Fruit fly (Drosophila melanogaster) whole organism, embryonic: Measurements from ENCODE around the gene CG9717.

Experiments
- Adf1 ChIP-seq: fragments of 200-800 bp; sonication (Bioruptor generic); IDR thresholded peaks from 2 replicates; pipeline ENCODE4 v1.3.6; 2022; ENCODE audit warnings: missing biosample characterization, missing genetic modification characterization
- Atf6 ChIP-seq: fragments of 200-800 bp; sonication (Bioruptor generic); IDR thresholded peaks from 2 replicates; pipeline ENCODE4 v1.3.6; 2022; ENCODE audit warnings: missing biosample characterization, missing genetic modification characterization
- Blimp-1 ChIP-seq: fragments of 200-800 bp; sonication (Bioruptor generic); optimal IDR thresholded peaks from 3 replicates; lab custom pipeline; 2018; ENCODE audit warnings: missing biosample characterization, missing genetic modification characterization, mild to moderate bottlenecking, moderate library complexity, missing genetic modification reagents
- Bteb2 ChIP-seq: fragments of 200-800 bp; sonication (Bioruptor generic); optimal IDR thresholded peaks from 2 replicates; lab custom pipeline; 2016; ENCODE audit warnings: missing biosample characterization, missing genetic modification characterization
- CG10959 ChIP-seq: fragments of 200-800 bp; sonication (Bioruptor generic); IDR thresholded peaks from 2 replicates; pipeline ENCODE4 v1.3.6; 2022; ENCODE audit warnings: missing biosample characterization, missing genetic modification characterization
- CG12155 ChIP-seq: fragments of 200-800 bp; sonication (Bioruptor generic); optimal IDR thresholded peaks from 3 replicates; lab custom pipeline; 2016; ENCODE audit warnings: missing biosample characterization, missing genetic modification characterization
- CG13775 ChIP-seq: fragments of 200-800 bp; sonication (Bioruptor generic); optimal IDR thresholded peaks from 3 replicates; lab custom pipeline; 2017; ENCODE audit warnings: missing biosample characterization, mild to moderate bottlenecking, missing genetic modification characterization
- CG1603 ChIP-seq: fragments of 200-800 bp; sonication (Bioruptor generic); optimal IDR thresholded peaks from 2 replicates; lab custom pipeline; 2019; ENCODE audit warnings: missing biosample characterization, mild to moderate bottlenecking, missing genetic modification characterization, moderate library complexity
- CG3065 ChIP-seq: fragments of 200-800 bp; sonication (Bioruptor generic); optimal IDR thresholded peaks from 2 replicates; lab custom pipeline; 2016; ENCODE audit warnings: missing biosample characterization, missing genetic modification characterization
- CG33213 ChIP-seq: fragments of 200-800 bp; sonication (Bioruptor generic); optimal IDR thresholded peaks from 3 replicates; lab custom pipeline; 2016; ENCODE audit warnings: missing biosample characterization, missing genetic modification characterization
- CG3726 ChIP-seq: fragments of 200-800 bp; sonication (Bioruptor generic); IDR thresholded peaks from 3 replicates; pipeline ENCODE4, ENCODE4 v1.3.6; 2022; ENCODE audit warnings: missing biosample characterization, missing genetic modification characterization
- CG4282 ChIP-seq: fragments of 200-800 bp; sonication (Bioruptor generic); optimal IDR thresholded peaks from 2 replicates; lab custom pipeline; 2016; ENCODE audit warnings: missing biosample characterization, missing genetic modification characterization
- CG4617 ChIP-seq: fragments of 200-800 bp; sonication (Bioruptor generic); optimal IDR thresholded peaks from 3 replicates; lab custom pipeline; 2016; ENCODE audit warnings: missing biosample characterization, missing genetic modification characterization, borderline replicate concordance
- CG7745 ChIP-seq: fragments of 200-800 bp; sonication (Bioruptor generic); optimal IDR thresholded peaks from 2 replicates; lab custom pipeline; 2018; ENCODE audit warnings: missing biosample characterization, mild to moderate bottlenecking, missing genetic modification characterization, moderate library complexity
- CG8359 ChIP-seq: fragments of 200-800 bp; sonication (Bioruptor generic); optimal IDR thresholded peaks from 2 replicates; lab custom pipeline; 2017; ENCODE audit warnings: missing biosample characterization, mild to moderate bottlenecking, missing genetic modification characterization, borderline replicate concordance
- CG8944 ChIP-seq: fragments of 200-800 bp; sonication (Bioruptor generic); optimal IDR thresholded peaks from 3 replicates; lab custom pipeline; 2016; ENCODE audit warnings: missing biosample characterization, missing genetic modification characterization
- CoRest ChIP-seq: fragments of 200-800 bp; sonication (Bioruptor generic); optimal IDR thresholded peaks from 3 replicates; lab custom pipeline; 2018; ENCODE audit warnings: missing biosample characterization, mild to moderate bottlenecking, missing genetic modification characterization, moderate library complexity
- Dip2 ChIP-seq: fragments of 200-800 bp; sonication (Bioruptor generic); IDR thresholded peaks from 2 replicates; pipeline ENCODE4 v1.3.6; 2022; ENCODE audit warnings: missing biosample characterization, missing genetic modification characterization
- Drgx ChIP-seq: fragments of 200-800 bp; sonication (Bioruptor generic); IDR thresholded peaks from 2 replicates; pipeline ENCODE4 v1.3.6; 2022; ENCODE audit warnings: missing biosample characterization, missing genetic modification characterization
- Fer2 ChIP-seq: fragments of 200-800 bp; sonication (Bioruptor generic); optimal IDR thresholded peaks from 2 replicates; lab custom pipeline; 2018; ENCODE audit warnings: missing biosample characterization, mild to moderate bottlenecking, missing genetic modification characterization, moderate library complexity
- Jarid2 ChIP-seq: fragments of 200-800 bp; sonication (Bioruptor generic); optimal IDR thresholded peaks from 3 replicates; lab custom pipeline; 2017; ENCODE audit warnings: mild to moderate bottlenecking, missing biosample characterization, missing genetic modification reagents, missing genetic modification characterization
- Med ChIP-seq: fragments of 200-800 bp; sonication (Bioruptor generic); peaks from one replicate; lab custom pipeline; 2016; ENCODE audit warnings: missing biosample characterization, missing genetic modification characterization, mild to moderate bottlenecking, inconsistent platforms, moderate library complexity
- Neu2 ChIP-seq: fragments of 200-800 bp; sonication (Bioruptor generic); optimal IDR thresholded peaks from 3 replicates; lab custom pipeline; 2016; ENCODE audit warnings: missing biosample characterization, missing genetic modification characterization, borderline replicate concordance
- Nf-YB ChIP-seq: fragments of 200-800 bp; sonication (Bioruptor generic); optimal IDR thresholded peaks from 3 replicates; lab custom pipeline; 2019; ENCODE audit warnings: missing biosample characterization, mild to moderate bottlenecking, missing genetic modification characterization, moderate library complexity
- Pdp1 ChIP-seq, 2 experiments: fragments of 200-800 bp; sonication (Bioruptor generic); optimal IDR thresholded peaks; 3 replicates each; lab custom pipeline; 2016; ENCODE audit warnings: missing biosample characterization in 2 of 2, missing genetic modification characterization in 2 of 2, mild to moderate bottlenecking in 1 of 2, moderate library complexity in 1 of 2
- ara ChIP-seq: fragments of 200-800 bp; sonication (Bioruptor generic); IDR thresholded peaks from 2 replicates; pipeline ENCODE4 v1.3.6; 2022; ENCODE audit warnings: missing biosample characterization, missing genetic modification characterization
- bsh ChIP-seq, 2 experiments: fragments of 200-800 bp; sonication (Bioruptor generic); optimal IDR thresholded peaks; 2 replicates each; lab custom pipeline; 2017 to 2018; ENCODE audit warnings: mild to moderate bottlenecking in 2 of 2, missing biosample characterization in 2 of 2, missing genetic modification characterization in 2 of 2, moderate library complexity in 1 of 2
- crc ChIP-seq: fragments of 200-800 bp; sonication (Bioruptor generic); optimal IDR thresholded peaks from 2 replicates; lab custom pipeline; 2016; ENCODE audit warnings: missing biosample characterization, missing genetic modification characterization
- fd64A ChIP-seq: fragments of 200-800 bp; sonication (Bioruptor generic); optimal IDR thresholded peaks from 3 replicates; lab custom pipeline; 2018; ENCODE audit warnings: missing biosample characterization, mild to moderate bottlenecking, missing genetic modification characterization
- grau ChIP-seq: fragments of 200-800 bp; optimal IDR thresholded peaks from 3 replicates; lab custom pipeline; 2019; ENCODE audit warnings: missing biosample characterization, mild to moderate bottlenecking, missing genetic modification characterization, moderate library complexity
- jigr1 ChIP-seq: fragments of 200-800 bp; sonication (Bioruptor generic); IDR thresholded peaks from 3 replicates; pipeline ENCODE4 v1.3.6; 2022; ENCODE audit warnings: missing biosample characterization, missing genetic modification characterization
- odd ChIP-seq: fragments of 200-800 bp; sonication (Bioruptor generic); optimal IDR thresholded peaks from 2 replicates; lab custom pipeline; 2017; ENCODE audit warnings: missing biosample characterization, mild to moderate bottlenecking, missing genetic modification characterization
- pho ChIP-seq: fragments of 200-800 bp; sonication (Bioruptor generic); optimal IDR thresholded peaks from 2 replicates; lab custom pipeline; 2016; ENCODE audit warnings: missing biosample characterization, missing genetic modification characterization
- prd ChIP-seq, 3 experiments: fragments of >200 bp in 2 of 3; fragments of 200-800 bp in 1 of 3; sonication (Bioruptor generic) in 1 of 3; optimal IDR thresholded peaks in 2 of 3; IDR thresholded peaks in 1 of 3; 2 replicates in 2 of 3; 3 replicates in 1 of 3; pipeline versions ENCODE4 v1.3.6 to Lab custom; 2017 to 2022; ENCODE audit warnings: missing biosample characterization in 1 of 3, missing genetic modification characterization in 1 of 3
- pum ChIP-seq: fragments of 200-800 bp; sonication (Bioruptor generic); optimal IDR thresholded peaks from 2 replicates; lab custom pipeline; 2016; ENCODE audit warnings: missing biosample characterization, missing genetic modification characterization
- sna ChIP-seq: fragments of 200-800 bp; sonication (Bioruptor generic); IDR thresholded peaks from 2 replicates; pipeline ENCODE4 v1.3.6; 2022; ENCODE audit warnings: missing biosample characterization, missing genetic modification characterization; ENCODE audit not compliant: partially characterized antibody
- stc ChIP-seq: fragments of 200-800 bp; sonication (Bioruptor generic); IDR thresholded peaks from 2 replicates; pipeline ENCODE4 v1.3.6; 2022; ENCODE audit warnings: missing biosample characterization, missing genetic modification characterization
- vvl ChIP-seq: fragments of 200-800 bp; sonication (Bioruptor generic); IDR thresholded peaks from 2 replicates; pipeline ENCODE4 v1.3.6; 2022; ENCODE audit warnings: missing biosample characterization, missing genetic modification characterization
- zf30C ChIP-seq: fragments of 200-800 bp; sonication (Bioruptor generic); optimal IDR thresholded peaks from 3 replicates; lab custom pipeline; 2018; ENCODE audit warnings: missing biosample characterization, mild to moderate bottlenecking, missing genetic modification characterization

Gene CG9717

DNA sequence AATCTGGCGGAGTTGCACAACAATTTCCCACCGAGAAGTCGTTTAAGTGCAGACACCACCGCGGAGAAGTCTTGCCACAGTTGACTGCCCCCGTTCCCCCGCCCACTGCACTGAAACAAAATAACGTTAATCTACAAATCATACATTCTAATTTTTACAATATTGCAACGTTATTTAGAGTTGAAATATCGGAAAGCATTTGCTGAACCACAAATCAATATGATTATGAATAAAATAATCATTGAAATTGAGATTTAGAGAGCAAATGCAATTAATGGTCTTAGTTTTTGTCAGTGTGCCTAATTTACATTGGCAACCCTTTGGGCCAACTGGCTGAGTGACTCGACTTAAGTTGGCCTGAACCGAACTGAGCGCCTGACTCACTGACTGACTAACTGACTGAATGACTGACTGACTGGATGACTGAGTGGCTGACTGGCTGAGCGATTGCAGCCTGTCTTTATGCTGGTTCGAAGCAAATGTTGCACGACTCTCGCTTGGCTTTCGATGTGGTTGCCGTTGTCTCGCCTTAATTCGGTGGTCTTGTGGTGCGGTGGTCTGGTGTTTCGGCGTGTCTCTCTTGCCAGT is 16.5 kb downstream of the CG9717 start (continued):
- TF ChIP-seq pum, result peak; percentile 68
- no peak for TF ChIP-seq CG4617
- peak; percentile 86 for TF ChIP-seq ara
- no peak for TF ChIP-seq Dip2
- peak; percentile 55 for TF ChIP-seq Nf-YB (GFP tag; lab: Kevin White, UChicago)
- TF ChIP-seq crc (GFP tag; lab: Kevin White, UChicago), result peak; percentile 51
- peak; percentile 77 for TF ChIP-seq zf30C (GFP tag; lab: Kevin White, UChicago)
- TF ChIP-seq sna (GFP tag; lab: Robert Waterston, UW), result no peak
- peak; percentile 30 for TF ChIP-seq odd (GFP tag; lab: Kevin White, UChicago)
- peak; percentile 81 for TF ChIP-seq grau (tag; lab: Kevin White, UChicago)
- peak; percentile 6 for TF ChIP-seq CG3065
- TF ChIP-seq CG13775 (GFP tag; lab: Kevin White, UChicago), result peak; percentile 57
- TF ChIP-seq CG3726 (GFP tag; lab: Robert Waterston, UW), result 0 out of 3 replicates have a peak, but pooled peaks have one; percentile 50
- peak; percentile 71; the same call in 1 of the 2 replicates for TF ChIP-seq Atf6
- TF ChIP-seq Bteb2, result peak; percentile 61
- TF ChIP-seq Fer2 (tag; lab: Kevin White, UChicago), result no peak
- TF ChIP-seq CG12155, result peak; percentile 48

DNA sequence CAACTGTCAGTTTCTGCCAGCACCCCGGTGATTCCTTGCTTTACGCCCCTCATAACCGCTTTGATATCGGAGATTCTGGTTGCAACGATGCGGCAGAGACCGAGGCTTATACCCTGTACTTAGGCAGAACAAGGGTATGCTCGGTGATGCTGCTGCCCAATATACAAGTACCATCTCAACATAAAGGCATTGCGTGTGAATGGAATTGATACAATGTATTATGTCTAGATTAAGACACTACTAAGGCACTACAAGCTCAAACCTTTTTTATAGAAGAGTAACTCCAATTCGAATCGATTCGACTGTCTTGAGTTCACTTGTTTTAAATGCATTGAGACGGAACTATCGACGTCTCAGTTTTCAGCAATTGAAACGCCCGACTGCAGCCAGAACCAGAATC is 19.9 kb downstream of the CG9717 start:
- no peak for TF ChIP-seq CoRest (tag; lab: Kevin White, UChicago)
- TF ChIP-seq CG33213 (GFP tag; lab: Kevin White, UChicago), result no peak
- no peak for TF ChIP-seq prd (optimal IDR thresholded peaks at IDR 0.05; lab: Kevin White, UChicago)
- peak; percentile 37; the same call in 1 of the 3 replicates for TF ChIP-seq prd (GFP tag; IDR thresholded peaks at IDR 0.05; lab: Robert Waterston, UW)
- peak; percentile 16 for TF ChIP-seq Med
- TF ChIP-seq Neu2 (GFP tag; lab: Kevin White, UChicago), result no peak
- peak; percentile 71 for TF ChIP-seq Drgx (GFP tag; lab: Robert Waterston, UW)
- peak; percentile 21 for TF ChIP-seq CG1603
- peak; percentile 0 to 19 for TF ChIP-seq bsh (GFP tag; optimal IDR thresholded peaks at IDR 0.05; lab: Kevin White, UChicago)

- TF ChIP-seq Jarid2 (GFP tag; lab: Kevin White, UChicago) (no peak), vvl (GFP tag; lab: Robert Waterston, UW) (peak; percentile 33; the same call in 1 of the 2 replicates), CG4282 (GFP tag; lab: Kevin White, UChicago) (no peak), Pdp1 (GFP tag; optimal IDR thresholded peaks at IDR 0.05; lab: Kevin White, UChicago) (peak in 1 of 2 experiments; percentile 32), Drgx (GFP tag; lab: Robert Waterston, UW) (no peak), Adf1 (GFP tag; lab: Robert Waterston, UW) (no peak), jigr1 (GFP tag; lab: Robert Waterston, UW) (no peak), CG8944 (GFP tag; lab: Kevin White, UChicago) (no peak), CG8359 (GFP tag; lab: Kevin White, UChicago) (peak; percentile 95), pho (GFP tag; lab: Kevin White, UChicago) (no peak), CG7745 (tag; lab: Kevin White, UChicago) (peak; percentile 70), stc (no peak), Blimp-1 (peak; percentile 63), CG10959 (no peak), fd64A (GFP tag; lab: Kevin White, UChicago) (no peak)
These were observed 20.8 kb downstream of the CG9717 start for dm6 chr3R:30566181-30566902.
